Fruit fly (Drosophila melanogaster) whole organism, wandering third instar larva: ENCODE results near the gene CG17660.

Experiments
- CrebA ChIP-seq: fragments of 200-800 bp; sonication (Bioruptor generic); optimal IDR thresholded peaks from 2 replicates; lab custom pipeline; 2016; ENCODE audit warnings: missing biosample characterization, mild to moderate bottlenecking, missing genetic modification characterization, borderline replicate concordance
- Hr78 ChIP-seq: fragments of >200 bp; optimal IDR thresholded peaks from 2 replicates; lab custom pipeline; 2017; ENCODE audit warnings: missing biosample characterization, missing genetic modification characterization
- usp ChIP-seq: fragments of >200 bp; optimal IDR thresholded peaks from 2 replicates; lab custom pipeline; 2017; ENCODE audit warnings: missing biosample characterization, missing genetic modification characterization

DNA sequence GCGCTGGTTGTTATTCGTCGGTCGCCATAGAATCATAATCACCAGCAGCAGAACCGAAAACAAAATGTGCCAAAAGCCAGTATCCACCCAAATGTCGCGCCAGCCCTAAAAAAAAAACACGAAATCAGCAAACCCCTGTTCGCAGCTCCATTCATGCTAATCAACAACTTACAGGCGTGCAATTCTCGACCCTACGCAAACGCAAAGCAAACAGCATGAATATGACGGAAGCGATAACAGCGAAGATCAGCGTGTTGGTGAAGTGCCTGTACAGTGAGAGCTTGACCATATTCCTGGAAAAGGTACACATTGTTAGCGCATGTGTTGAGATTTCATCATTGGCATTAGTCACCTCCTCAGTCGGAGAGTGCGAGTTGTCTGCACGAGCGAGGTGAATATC is 2.1 kb downstream of the CG17660 start:
- TF ChIP-seq CrebA (GFP tag; lab: Kevin White, UChicago) = no peak
- TF ChIP-seq Hr78 = no peak
- TF ChIP-seq usp = no peak
